Worm (Caenorhabditis elegans): ENCODE results near the gene T04C12.1.

The T04C12.1 gene

DNA sequence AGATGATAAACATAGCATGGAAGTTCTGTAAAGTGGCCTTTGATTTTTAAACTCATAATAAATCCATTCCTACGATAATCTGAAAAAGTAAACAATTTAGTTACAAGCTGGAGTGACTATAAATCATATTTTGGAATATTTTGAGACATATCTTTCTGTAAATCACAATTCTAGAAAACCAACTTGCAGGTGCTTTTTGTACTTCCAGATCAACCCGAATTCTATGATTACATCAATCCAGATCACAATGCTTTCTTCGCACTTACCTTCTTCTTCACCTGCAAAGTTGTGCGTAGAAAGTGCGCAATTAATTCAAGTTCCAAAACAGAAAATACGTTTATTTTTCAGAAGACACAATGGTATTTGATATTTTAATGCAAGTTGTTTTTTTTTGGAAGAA lies 44.3 kb downstream of the T04C12.1 start:
- TF ChIP-seq nhr-11 (tag; optimal IDR thresholded peaks at IDR 0.05), result no peak
- no peak for TF ChIP-seq unc-39 (tag; optimal IDR thresholded peaks at IDR 0.05)
- no peak for TF ChIP-seq nhr-23 (tag; optimal IDR thresholded peaks at IDR 0.05)
- no peak for TF ChIP-seq hmg-11 (tag; optimal IDR thresholded peaks at IDR 0.05)
- TF ChIP-seq elt-1 (tag; optimal IDR thresholded peaks at IDR 0.05), result no peak
- TF ChIP-seq egl-5 (tag; optimal IDR thresholded peaks at IDR 0.05), result no peak
- TF ChIP-seq mdl-1 (tag; optimal IDR thresholded peaks at IDR 0.05), result no peak
- TF ChIP-seq unc-62 (GFP tag; optimal IDR thresholded peaks at IDR 0.05), result no peak
- TF ChIP-seq ceh-28 (tag; optimal IDR thresholded peaks at IDR 0.05), result no peak
- TF ChIP-seq lsy-12 (tag; optimal IDR thresholded peaks at IDR 0.05), result no peak
- TF ChIP-seq nhr-25 (tag; optimal IDR thresholded peaks at IDR 0.05), result no peak
- no peak for TF ChIP-seq ceh-16 (tag; optimal IDR thresholded peaks at IDR 0.05)
- TF ChIP-seq sea-2 (GFP tag; optimal IDR thresholded peaks at IDR 0.05), result no peak

DNA sequence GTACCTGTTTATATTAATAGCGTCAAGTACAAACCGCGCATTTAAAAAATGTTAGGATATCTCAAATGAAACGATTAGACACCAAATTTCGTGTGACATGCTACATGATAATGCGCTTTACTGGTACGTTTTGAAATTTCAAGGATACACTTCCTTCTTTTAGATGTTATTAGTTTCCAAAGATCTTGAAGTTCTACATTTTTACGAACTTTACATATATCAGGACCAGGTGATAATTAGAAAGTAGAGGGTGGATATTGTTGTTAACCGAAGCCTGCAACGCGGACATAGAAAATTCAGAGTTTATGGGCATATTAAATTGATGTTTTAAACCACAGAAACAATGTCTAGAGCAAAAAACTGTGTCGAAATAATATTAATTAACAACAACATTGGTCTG lies 45.9 kb downstream of the T04C12.1 start:
- TF ChIP-seq nhr-28 (tag; optimal IDR thresholded peaks at IDR 0.05), result no peak
- TF ChIP-seq nhr-23 (tag; optimal IDR thresholded peaks at IDR 0.05), result no peak
- TF ChIP-seq nhr-43 (tag; optimal IDR thresholded peaks at IDR 0.05; ENCODE audit: poor library complexity, severe bottlenecking), result no peak
- TF ChIP-seq nhr-67 (tag; optimal IDR thresholded peaks at IDR 0.05), result no peak
- no peak for TF ChIP-seq fos-1 (tag; optimal IDR thresholded peaks at IDR 0.05)
- TF ChIP-seq skn-1 (tag; optimal IDR thresholded peaks at IDR 0.05), result no peak
- TF ChIP-seq nhr-237 (tag; optimal IDR thresholded peaks at IDR 0.05), result no peak
- TF ChIP-seq unc-62 (GFP tag; optimal IDR thresholded peaks at IDR 0.05), result no peak

DNA sequence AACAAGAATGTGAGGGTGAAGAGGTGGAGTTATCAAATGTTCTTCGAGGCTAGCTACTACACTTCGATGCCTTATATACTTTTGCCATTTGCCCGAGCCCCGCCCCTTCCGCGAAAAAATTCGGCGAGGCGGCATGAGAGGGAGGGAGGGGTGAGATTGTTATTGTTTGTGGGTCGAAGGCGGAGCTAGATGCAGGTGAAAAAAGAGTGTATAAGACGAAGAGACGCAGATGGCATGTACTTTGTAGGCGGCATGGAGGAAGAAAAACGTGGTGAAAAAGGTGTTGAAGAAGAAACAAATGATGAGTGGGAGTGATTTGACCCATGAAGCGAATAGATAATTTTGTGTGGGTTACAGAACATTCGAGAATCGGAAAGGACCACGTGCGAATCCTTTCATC lies 46.6 kb downstream of the T04C12.1 start, which contains the start of gene C13G3.1:
Gene C13G3.1 (minus strand): TSS at position 47 of the 400 bp plus-strand sequence.
- TF ChIP-seq ceh-9 (tag; optimal IDR thresholded peaks at IDR 0.05) (no peak), nhr-25 (tag; optimal IDR thresholded peaks at IDR 0.05) (peak; percentile 3)

DNA sequence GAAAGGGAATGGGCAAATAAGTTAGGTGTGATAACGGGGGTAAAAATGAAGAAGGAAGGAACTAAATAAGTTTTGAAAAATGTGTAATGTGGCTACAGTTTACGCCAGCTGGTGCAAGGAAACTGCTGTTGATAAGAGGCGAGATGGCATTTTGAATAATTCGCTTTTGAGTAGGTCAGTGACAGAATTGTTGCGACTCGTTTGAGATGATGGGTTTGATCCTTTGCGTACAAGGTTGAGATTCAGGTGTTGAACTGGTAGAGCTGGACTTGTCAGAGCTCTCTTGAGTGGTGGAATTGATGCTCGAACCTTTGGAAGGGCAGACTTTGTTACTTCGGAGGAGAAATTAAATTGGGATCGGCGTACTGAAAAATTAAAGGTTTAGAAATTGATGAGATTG lies 47.3 kb downstream of the T04C12.1 start:
- TF ChIP-seq elt-2 (tag; optimal IDR thresholded peaks at IDR 0.05) (no peak), nhr-25 (tag; optimal IDR thresholded peaks at IDR 0.05) (peak; percentile 10)

DNA sequence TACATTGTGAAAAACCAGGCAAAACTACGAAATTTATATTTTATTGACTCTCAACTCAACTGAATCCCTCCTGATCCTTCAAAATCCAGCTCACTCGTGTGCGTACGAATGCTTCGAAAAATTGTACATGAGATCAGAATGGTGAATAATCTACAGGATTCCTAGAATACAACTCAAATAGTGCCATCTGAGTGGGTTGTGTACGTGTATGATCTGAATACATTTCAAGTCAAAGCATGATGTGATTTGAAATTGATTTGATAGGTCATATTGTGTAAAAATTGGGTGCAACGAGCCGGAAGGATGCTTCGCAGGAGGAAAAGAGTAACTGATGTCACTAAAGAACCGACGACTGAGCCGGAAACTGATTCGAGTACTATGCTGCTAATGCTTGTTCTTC lies 48.3 kb downstream of the T04C12.1 start:
- no peak for TF ChIP-seq nhr-23 (tag; optimal IDR thresholded peaks at IDR 0.05)

DNA sequence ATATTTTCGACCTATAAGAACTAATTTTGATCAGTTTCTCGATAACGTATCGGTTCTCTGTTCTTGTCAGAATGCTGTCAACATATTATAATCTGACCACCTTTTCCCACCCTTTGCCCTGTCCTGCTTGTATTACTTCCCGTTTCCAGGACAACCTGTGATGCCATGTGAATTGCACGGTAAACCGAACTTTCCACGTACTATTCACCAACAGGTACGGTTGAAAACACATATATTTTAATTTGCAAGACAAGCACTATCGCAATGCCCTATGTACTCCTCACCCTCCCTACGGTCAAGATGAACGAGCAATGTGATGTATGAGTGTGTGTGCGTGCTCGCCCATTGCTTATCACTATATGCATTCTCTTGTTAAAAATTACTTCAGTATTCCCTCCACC lies 49.9 kb downstream of the T04C12.1 start:
- TF ChIP-seq lin-39 (tag; optimal IDR thresholded peaks at IDR 0.05) (no peak), sea-2 (GFP tag; optimal IDR thresholded peaks at IDR 0.05) (no peak), tbx-2 (tag; optimal IDR thresholded peaks at IDR 0.05) (no peak), ceh-82 (tag; optimal IDR thresholded peaks at IDR 0.05) (no peak), mml-1 (tag; optimal IDR thresholded peaks at IDR 0.05) (no peak), pha-4 (tag; optimal IDR thresholded peaks at IDR 0.05) (no peak), mdl-1 (tag; optimal IDR thresholded peaks at IDR 0.05) (no peak), jun-1 (tag; optimal IDR thresholded peaks at IDR 0.05) (peak; percentile 40), fos-1 (tag; optimal IDR thresholded peaks at IDR 0.05) (no peak), pqm-1 (tag; optimal IDR thresholded peaks at IDR 0.05) (peak; percentile 74), ztf-4 (tag; optimal IDR thresholded peaks at IDR 0.05) (no peak), zag-1 (tag; optimal IDR thresholded peaks at IDR 0.05) (no peak), ZK546.5 (tag; optimal IDR thresholded peaks at IDR 0.05) (no peak), nhr-25 (tag; optimal IDR thresholded peaks at IDR 0.05) (no peak), skn-1 (tag; optimal IDR thresholded peaks at IDR 0.05) (no peak), daf-12 (tag; optimal IDR thresholded peaks at IDR 0.05) (no peak), eor-1 (tag; optimal IDR thresholded peaks at IDR 0.05) (no peak), egl-27 (tag; optimal IDR thresholded peaks at IDR 0.05) (no peak), egl-5 (tag; optimal IDR thresholded peaks at IDR 0.05) (no peak), elt-2 (tag; optimal IDR thresholded peaks at IDR 0.05) (peak; percentile 92), nhr-23 (tag; optimal IDR thresholded peaks at IDR 0.05) (no peak), elt-1 (tag; optimal IDR thresholded peaks at IDR 0.05) (no peak)
